Worm (Caenorhabditis elegans) whole organism, L2 larva: ENCODE results near the gene sup-37.
"Not testable (repeated sequence)": the region's sequence is repeated elsewhere in the genome, so short reads cannot be mapped to it uniquely, and the experiment has no call there.

Experiments
- ama-1 ChIP-seq: fragments of 150-350 bp; optimal IDR thresholded peaks from 2 replicates; lab custom pipeline; 2018; ENCODE audit warnings: inconsistent platforms
- zag-1 ChIP-seq: fragments of 150-350 bp; optimal IDR thresholded peaks from 2 replicates; lab custom pipeline; 2014; ENCODE audit warnings: missing biosample characterization, missing genetic modification characterization

DNA sequence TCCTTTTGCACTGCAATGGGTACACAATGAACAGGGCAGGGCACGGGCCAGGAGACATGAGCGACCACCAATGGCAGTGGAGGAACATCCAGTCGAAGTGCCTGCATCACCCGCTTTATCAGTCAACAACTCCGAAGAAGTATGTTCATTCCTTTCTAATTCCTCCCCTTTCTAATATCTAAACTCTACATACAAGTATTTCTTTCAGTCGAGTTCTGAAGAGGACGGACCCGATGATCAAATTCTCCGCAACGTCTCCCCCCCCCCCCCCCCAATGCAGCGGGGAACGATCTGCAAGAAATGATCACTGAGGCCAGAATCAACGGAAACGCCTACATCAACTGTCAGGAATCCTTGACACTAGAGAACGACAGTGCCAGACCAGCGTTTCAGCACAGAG is 49.0 kb downstream of the sup-37 start, which contains the start of gene F07B7.7:
- not testable (repeated sequence) for TF ChIP-seq zag-1 (tag; lab: Kevin White, UChicago); ama-1 (lab: Kevin White, UChicago)
